Fruit fly (Drosophila melanogaster): ENCODE results near the gene Efa6.

Gene Efa6

DNA sequence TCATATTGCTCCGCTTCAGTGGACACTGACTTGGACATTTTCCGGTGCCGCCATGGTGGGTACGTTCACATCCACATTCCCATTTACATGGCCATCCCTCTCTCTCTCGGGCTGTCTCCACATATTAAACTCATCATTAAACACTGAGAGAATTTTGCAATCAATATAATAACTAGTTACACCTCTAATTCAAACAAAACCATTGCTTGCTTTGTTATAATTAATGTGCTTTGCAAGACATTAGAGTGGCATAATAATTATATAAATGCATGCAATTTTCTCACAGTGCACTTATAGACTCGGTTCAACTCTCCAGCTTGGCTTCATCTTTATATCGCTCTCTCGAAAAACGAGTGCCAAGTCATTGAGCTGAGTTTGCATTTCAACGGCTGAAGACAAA is 37.2 kb downstream of the Efa6 start (continued):
- no peak for TF ChIP-seq Lhr (GFP tag; optimal IDR thresholded peaks at IDR 0.05)
- peak; percentile 44; the same call in 1 of the 2 replicates for TF ChIP-seq sob (GFP tag; IDR thresholded peaks at IDR 0.05)
- TF ChIP-seq CG11398 (GFP tag; optimal IDR thresholded peaks at IDR 0.05): peak; percentile 17
- TF ChIP-seq phol (tag; optimal IDR thresholded peaks at IDR 0.05): peak; percentile 62
- TF ChIP-seq HmgD (GFP tag; optimal IDR thresholded peaks at IDR 0.05): no peak
- no peak for TF ChIP-seq D (optimal IDR thresholded peaks at IDR 0.05)
- TF ChIP-seq D (GFP tag; optimal IDR thresholded peaks at IDR 0.05): peak; percentile 49
- TF ChIP-seq CG30431 (GFP tag; optimal IDR thresholded peaks at IDR 0.05): no peak
- peak; percentile 75 for TF ChIP-seq CG5953 (GFP tag; IDR thresholded peaks at IDR 0.05)
- 0 out of 3 replicates have a peak, but pooled peaks have one; percentile 34 for TF ChIP-seq CG11695 (GFP tag; IDR thresholded peaks at IDR 0.05)
- TF ChIP-seq CG8388 (GFP tag; optimal IDR thresholded peaks at IDR 0.05): peak; percentile 68
- peak; percentile 77 for TF ChIP-seq Sox102F (GFP tag; optimal IDR thresholded peaks at IDR 0.05)
- TF ChIP-seq cato (GFP tag; optimal IDR thresholded peaks at IDR 0.05; ENCODE audit: borderline replicate concordance): no peak
- TF ChIP-seq CG2116 (GFP tag; optimal IDR thresholded peaks at IDR 0.05): no peak
- TF ChIP-seq CG34224 (GFP tag; IDR thresholded peaks at IDR 0.05; ENCODE audit: partially characterized antibody): no peak
- TF ChIP-seq yki (optimal IDR thresholded peaks at IDR 0.05): no peak
- TF ChIP-seq pho (GFP tag; optimal IDR thresholded peaks at IDR 0.05): peak; percentile 2
- TF ChIP-seq HLH4C (GFP tag; IDR thresholded peaks at IDR 0.05; ENCODE audit: partially characterized antibody): no peak
- TF ChIP-seq TFAM (GFP tag; optimal IDR thresholded peaks at IDR 0.05): no peak
- TF ChIP-seq Xrp1 (GFP tag; IDR thresholded peaks at IDR 0.05): peak; percentile 80
- no peak for TF ChIP-seq MTF-1 (GFP tag; optimal IDR thresholded peaks at IDR 0.05; ENCODE audit: borderline replicate concordance)
- peak; percentile 48 for TF ChIP-seq CG4820 (GFP tag; optimal IDR thresholded peaks at IDR 0.05)
- no peak for TF ChIP-seq hb (GFP tag; IDR thresholded peaks at IDR 0.05; ENCODE audit: partially characterized antibody)
- no peak for TF ChIP-seq da (GFP tag; optimal IDR thresholded peaks at IDR 0.05)
- no peak for TF ChIP-seq Side (GFP tag; optimal IDR thresholded peaks at IDR 0.05)
- TF ChIP-seq Oli (tag; optimal IDR thresholded peaks at IDR 0.05): peak; percentile 63
- peak; percentile 79 for TF ChIP-seq lmd (GFP tag; IDR thresholded peaks at IDR 0.05)
- no peak for TF ChIP-seq insv (GFP tag; optimal IDR thresholded peaks at IDR 0.05)
- TF ChIP-seq CG9797 (GFP tag; optimal IDR thresholded peaks at IDR 0.05): no peak
- peak; percentile 30 for TF ChIP-seq NC2β (GFP tag; optimal IDR thresholded peaks at IDR 0.05)
- peak; percentile 68 for TF ChIP-seq esg (GFP tag; conservative IDR thresholded peaks at IDR 0.05)
- TF ChIP-seq Nf-YB (GFP tag; optimal IDR thresholded peaks at IDR 0.05): no peak
- peak; percentile 52; the same call in 1 of the 3 replicates for TF ChIP-seq CG2889 (GFP tag; IDR thresholded peaks at IDR 0.05)
- no peak for TF ChIP-seq unc-4 (GFP tag; IDR thresholded peaks at IDR 0.05; ENCODE audit: partially characterized antibody)
- TF ChIP-seq CG3407 (GFP tag; optimal IDR thresholded peaks at IDR 0.05): peak; percentile 47
- TF ChIP-seq NfI (GFP tag; optimal IDR thresholded peaks at IDR 0.05): peak; percentile 36
- no peak for TF ChIP-seq Poxn (GFP tag; IDR thresholded peaks at IDR 0.05)
- peak; percentile 51; the same call in 1 of the 3 replicates for TF ChIP-seq CG6175 (GFP tag; IDR thresholded peaks at IDR 0.05)
- peak; percentile 64 for TF ChIP-seq Antp (GFP tag; optimal IDR thresholded peaks at IDR 0.05)
- TF ChIP-seq CG12942 (GFP tag; optimal IDR thresholded peaks at IDR 0.05): no peak
- TF ChIP-seq CG12299 (tag; optimal IDR thresholded peaks at IDR 0.05): no peak
- TF ChIP-seq CG18011 (GFP tag; optimal IDR thresholded peaks at IDR 0.05): no peak
- peak; percentile 54 for TF ChIP-seq CG7556 (GFP tag; optimal IDR thresholded peaks at IDR 0.05)
- peak; percentile 76 for TF ChIP-seq stc (GFP tag; IDR thresholded peaks at IDR 0.05)
- TF ChIP-seq ewg (GFP tag; optimal IDR thresholded peaks at IDR 0.05): peak; percentile 45
- no peak for TF ChIP-seq usp (GFP tag; optimal IDR thresholded peaks at IDR 0.05)
- TF ChIP-seq chinmo (GFP tag; IDR thresholded peaks at IDR 0.05; ENCODE audit: partially characterized antibody): no peak
- no peak for TF ChIP-seq CG5180 (GFP tag; optimal IDR thresholded peaks at IDR 0.05)
- TF ChIP-seq CG15696 (tag; optimal IDR thresholded peaks at IDR 0.05): peak; percentile 4
- no peak for TF ChIP-seq pita (GFP tag; optimal IDR thresholded peaks at IDR 0.05)
- TF ChIP-seq Bgb (GFP tag; IDR thresholded peaks at IDR 0.05; ENCODE audit: partially characterized antibody): no peak
